Worm (Caenorhabditis elegans) whole organism, mixed stage, embryonic: ENCODE measurements around the gene C38H2.2.

Experiments used
- M03D4.4 ChIP-seq: sonication (generic microtip); optimal IDR thresholded peaks from 2 replicates; lab custom pipeline; 2017; ENCODE audit warnings: mild to moderate bottlenecking, missing genetic modification characterization, missing compliant biosample characterization
- bed-3 ChIP-seq: fragments of 200-800 bp; sonication (Bioruptor generic); optimal IDR thresholded peaks from 3 replicates; lab custom pipeline; 2018; ENCODE audit warnings: mild to moderate bottlenecking, missing genetic modification characterization, moderate library complexity, missing compliant biosample characterization
- blmp-1 ChIP-seq: fragments of 150-350 bp; optimal IDR thresholded peaks from 2 replicates; lab custom pipeline; 2014; ENCODE audit warnings: missing biosample characterization, missing genetic modification characterization
- ceh-39 ChIP-seq: fragments of 150-350 bp; optimal IDR thresholded peaks from 2 replicates; lab custom pipeline; 2014; ENCODE audit warnings: missing biosample characterization, missing genetic modification characterization
- ceh-43 ChIP-seq: fragments of 200-800 bp; sonication (Bioruptor generic); optimal IDR thresholded peaks from 2 replicates; lab custom pipeline; 2018; ENCODE audit warnings: mild to moderate bottlenecking, missing genetic modification characterization, moderate library complexity, missing compliant biosample characterization
- ceh-83 ChIP-seq: fragments of 200-800 bp; sonication (Bioruptor generic); optimal IDR thresholded peaks from 2 replicates; lab custom pipeline; 2018; ENCODE audit warnings: mild to moderate bottlenecking, missing genetic modification characterization, missing compliant biosample characterization
- ces-1 ChIP-seq: fragments of 150-350 bp; optimal IDR thresholded peaks from 2 replicates; lab custom pipeline; 2014; ENCODE audit warnings: missing biosample characterization, missing genetic modification reagents, missing genetic modification characterization
- cnd-1 ChIP-seq: fragments of 200-800 bp; sonication (Bioruptor generic); optimal IDR thresholded peaks from 2 replicates; lab custom pipeline; 2018; ENCODE audit warnings: mild to moderate bottlenecking, missing genetic modification characterization, missing compliant biosample characterization
- drap-1 ChIP-seq: fragments of 200-800 bp; sonication (Bioruptor generic); optimal IDR thresholded peaks from 3 replicates; lab custom pipeline; 2018; ENCODE audit warnings: mild to moderate bottlenecking, missing genetic modification characterization, missing compliant biosample characterization
- elt-1 ChIP-seq: sonication (generic microtip); optimal IDR thresholded peaks from 2 replicates; lab custom pipeline; 2017; ENCODE audit warnings: missing genetic modification characterization, mild to moderate bottlenecking, missing compliant biosample characterization, antibody characterized with exemption, moderate library complexity, borderline replicate concordance; ENCODE audit not compliant: insufficient read depth
- elt-3 ChIP-seq: fragments of 150-350 bp; optimal IDR thresholded peaks from 2 replicates; lab custom pipeline; 2014; ENCODE audit warnings: missing biosample characterization, missing genetic modification characterization
- flh-1 ChIP-seq: fragments of 200-800 bp; sonication (Bioruptor generic); optimal IDR thresholded peaks from 2 replicates; lab custom pipeline; 2018; ENCODE audit warnings: mild to moderate bottlenecking, missing genetic modification characterization, moderate library complexity, missing compliant biosample characterization
- ham-2 ChIP-seq: fragments of 200-800 bp; sonication (Bioruptor generic); optimal IDR thresholded peaks from 2 replicates; lab custom pipeline; 2018; ENCODE audit warnings: mild to moderate bottlenecking, missing genetic modification characterization, missing compliant biosample characterization
- hlh-1 ChIP-seq: fragments of 150-350 bp; optimal IDR thresholded peaks from 2 replicates; lab custom pipeline; 2014; ENCODE audit warnings: missing biosample characterization, missing genetic modification reagents, missing genetic modification characterization
- lin-13 ChIP-seq: fragments of 150-350 bp; optimal IDR thresholded peaks from 2 replicates; lab custom pipeline; 2014; ENCODE audit warnings: missing biosample characterization, missing genetic modification characterization
- lin-32 ChIP-seq: fragments of 200-800 bp; sonication (Bioruptor generic); optimal IDR thresholded peaks from 2 replicates; lab custom pipeline; 2018; ENCODE audit warnings: mild to moderate bottlenecking, missing genetic modification characterization, missing compliant biosample characterization
- lsy-2 ChIP-seq: fragments of 150-350 bp; optimal IDR thresholded peaks from 2 replicates; lab custom pipeline; 2014; ENCODE audit warnings: missing biosample characterization, missing genetic modification characterization
- mab-5 ChIP-seq: fragments of 150-350 bp; optimal IDR thresholded peaks from 2 replicates; lab custom pipeline; 2014; ENCODE audit warnings: missing biosample characterization, missing genetic modification characterization
- mep-1 ChIP-seq: fragments of 150-350 bp; optimal IDR thresholded peaks from 2 replicates; lab custom pipeline; 2017; ENCODE audit warnings: missing biosample characterization, missing genetic modification reagents, missing genetic modification characterization, inconsistent platforms
- mls-2 ChIP-seq: sonication (generic microtip); optimal IDR thresholded peaks from 2 replicates; lab custom pipeline; 2016; ENCODE audit warnings: mild to moderate bottlenecking, missing genetic modification characterization, moderate library complexity, missing compliant biosample characterization
- nhr-12 ChIP-seq: fragments of 150-350 bp; optimal IDR thresholded peaks from 2 replicates; lab custom pipeline; 2014; ENCODE audit warnings: missing biosample characterization, missing genetic modification characterization
- nhr-2 ChIP-seq: fragments of 150-350 bp; optimal IDR thresholded peaks from 2 replicates; lab custom pipeline; 2014; ENCODE audit warnings: missing biosample characterization, missing genetic modification characterization
- nhr-237 ChIP-seq: fragments of 150-350 bp; optimal IDR thresholded peaks from 2 replicates; lab custom pipeline; 2014; ENCODE audit warnings: missing biosample characterization, missing genetic modification characterization
- nhr-28 ChIP-seq: fragments of 150-350 bp; optimal IDR thresholded peaks from 2 replicates; lab custom pipeline; 2014; ENCODE audit warnings: missing biosample characterization, missing genetic modification characterization
- nhr-76 ChIP-seq: sonication (generic microtip); optimal IDR thresholded peaks from 2 replicates; lab custom pipeline; 2017; ENCODE audit warnings: missing biosample characterization, missing genetic modification characterization
- pha-4 ChIP-seq: fragments of 150-350 bp; optimal IDR thresholded peaks from 2 replicates; lab custom pipeline; 2018; ENCODE audit warnings: missing biosample characterization, missing genetic modification reagents, missing genetic modification characterization
- sem-2 ChIP-seq: fragments of 200-800 bp; sonication (Bioruptor generic); optimal IDR thresholded peaks from 2 replicates; lab custom pipeline; 2018; ENCODE audit warnings: mild to moderate bottlenecking, missing genetic modification characterization, missing compliant biosample characterization
- snpc-4 ChIP-seq: fragments of 150-350 bp; optimal IDR thresholded peaks from 2 replicates; lab custom pipeline; 2014; ENCODE audit warnings: missing biosample characterization, missing genetic modification characterization
- sptf-1 ChIP-seq: sonication (generic microtip); optimal IDR thresholded peaks from 2 replicates; lab custom pipeline; 2017; ENCODE audit warnings: mild to moderate bottlenecking, missing genetic modification characterization, moderate library complexity, missing compliant biosample characterization
- tbx-8 ChIP-seq: fragments of 200-800 bp; sonication (Bioruptor generic); optimal IDR thresholded peaks from 2 replicates; lab custom pipeline; 2018; ENCODE audit warnings: mild to moderate bottlenecking, missing genetic modification characterization, moderate library complexity, missing compliant biosample characterization
- unc-120 ChIP-seq: sonication (generic microtip); optimal IDR thresholded peaks from 2 replicates; lab custom pipeline; 2017; ENCODE audit warnings: missing genetic modification characterization, missing compliant biosample characterization; ENCODE audit not compliant: poor library complexity, severe bottlenecking
- unc-39 ChIP-seq: fragments of 150-350 bp; optimal IDR thresholded peaks from 2 replicates; lab custom pipeline; 2014; ENCODE audit warnings: missing biosample characterization, missing genetic modification characterization
- unc-62 ChIP-seq: fragments of 150-350 bp; optimal IDR thresholded peaks from 2 replicates; lab custom pipeline; 2014; ENCODE audit warnings: missing biosample characterization, missing genetic modification reagents, missing genetic modification characterization
- zip-8 ChIP-seq: fragments of 150-350 bp; optimal IDR thresholded peaks from 2 replicates; lab custom pipeline; 2014; ENCODE audit warnings: missing biosample characterization, missing genetic modification characterization
- ztf-11 ChIP-seq: fragments of 150-350 bp; optimal IDR thresholded peaks from 2 replicates; lab custom pipeline; 2014; ENCODE audit warnings: missing biosample characterization, missing genetic modification characterization

Gene C38H2.2

ce11 chrIII:10427882-10428281 is 46.3 kb downstream of the C38H2.2 start, which contains the start of gene prp-3:
Gene prp-3 (minus strand): TSS chrIII:10427982.
- TF ChIP-seq elt-1 (tag; lab: Kevin White, UChicago) (no peak), tbx-8 (GFP tag; lab: Kevin White, UChicago) (no peak), lsy-2 (tag; lab: Kevin White, UChicago) (no peak), ham-2 (GFP tag; lab: Kevin White, UChicago) (no peak), flh-1 (GFP tag; lab: Kevin White, UChicago) (no peak), lin-13 (tag; lab: Kevin White, UChicago) (no peak), pha-4 (tag; lab: Kevin White, UChicago) (no peak), nhr-76 (no peak), cnd-1 (tag; lab: Kevin White, UChicago) (no peak), sptf-1 (tag; lab: Kevin White, UChicago) (no peak), zip-8 (no peak), mep-1 (no peak), bed-3 (GFP tag; lab: Kevin White, UChicago) (no peak), nhr-12 (tag; lab: Kevin White, UChicago) (no peak), nhr-2 (tag; lab: Kevin White, UChicago) (no peak), ceh-39 (no peak)
- TF ChIP-seq, all 35 proteins: peak for 0

- TF ChIP-seq lsy-2 (tag; lab: Kevin White, UChicago) (peak; percentile 8), sem-2 (GFP tag; lab: Kevin White, UChicago) (peak; percentile 34), sptf-1 (tag; lab: Kevin White, UChicago) (peak; percentile 72), mep-1 (no peak), zip-8 (no peak), flh-1 (GFP tag; lab: Kevin White, UChicago) (peak; percentile 17), hlh-1 (tag; lab: Kevin White, UChicago) (peak; percentile 92), ceh-43 (GFP tag; lab: Kevin White, UChicago) (peak; percentile 46), nhr-2 (tag; lab: Kevin White, UChicago) (no peak), tbx-8 (GFP tag; lab: Kevin White, UChicago) (no peak), bed-3 (GFP tag; lab: Kevin White, UChicago) (peak; percentile 21), nhr-76 (no peak), unc-39 (tag; lab: Kevin White, UChicago) (no peak), drap-1 (GFP tag; lab: Kevin White, UChicago) (peak; percentile 72), ces-1 (GFP tag; lab: Kevin White, UChicago) (peak; percentile 21), blmp-1 (tag; lab: Kevin White, UChicago) (no peak), elt-3 (tag; lab: Kevin White, UChicago) (no peak), ztf-11 (tag; lab: Kevin White, UChicago) (no peak), snpc-4 (tag; lab: Kevin White, UChicago) (no peak), cnd-1 (tag; lab: Kevin White, UChicago) (peak; percentile 79), ceh-83 (GFP tag; lab: Kevin White, UChicago) (peak; percentile 84), nhr-28 (peak; percentile 14), nhr-237 (tag; lab: Kevin White, UChicago) (no peak), ham-2 (GFP tag; lab: Kevin White, UChicago) (peak; percentile 2), lin-32 (GFP tag; lab: Kevin White, UChicago) (peak; percentile 53), ceh-39 (no peak), nhr-12 (tag; lab: Kevin White, UChicago) (no peak), pha-4 (tag; lab: Kevin White, UChicago) (peak; percentile 4), M03D4.4 (tag; lab: Kevin White, UChicago) (peak; percentile 75), elt-1 (tag; lab: Kevin White, UChicago) (no peak), mls-2 (tag; lab: Kevin White, UChicago) (peak; percentile 69), unc-62 (GFP tag; lab: Kevin White, UChicago) (peak; percentile 73), lin-13 (tag; lab: Kevin White, UChicago) (peak; percentile 50), mab-5 (tag; lab: Kevin White, UChicago) (peak; percentile 54), unc-120 (peak; percentile 86)
Measured at ce11 chrIII:10432104-10432503, 50.5 kb downstream of the C38H2.2 start.
